Worm (Caenorhabditis elegans) whole organism, L2 larva: Measurements from ENCODE around the gene his-74.

Experiments
- aly-2 ChIP-seq: fragments of 150-350 bp; optimal IDR thresholded peaks from 2 replicates; lab custom pipeline; 2014; ENCODE audit warnings: missing biosample characterization, missing genetic modification characterization
- dmd-4 ChIP-seq: sonication (generic microtip); optimal IDR thresholded peaks from 2 replicates; lab custom pipeline; 2017; ENCODE audit warnings: missing biosample characterization, missing genetic modification characterization
- egl-27 ChIP-seq: sonication (generic microtip); optimal IDR thresholded peaks from 3 replicates; lab custom pipeline; 2017; ENCODE audit warnings: missing biosample characterization, missing genetic modification reagents, missing genetic modification characterization
- elt-3 ChIP-seq: sonication (generic microtip); optimal IDR thresholded peaks from 2 replicates; lab custom pipeline; 2017; ENCODE audit warnings: missing biosample characterization, missing genetic modification characterization
- lin-39 ChIP-seq: fragments of 150-350 bp; optimal IDR thresholded peaks from 2 replicates; lab custom pipeline; 2014; ENCODE audit warnings: missing biosample characterization, missing genetic modification reagents, missing genetic modification characterization
- nhr-11 ChIP-seq: fragments of 150-350 bp; optimal IDR thresholded peaks from 2 replicates; lab custom pipeline; 2014; ENCODE audit warnings: missing biosample characterization, missing genetic modification characterization
- nhr-12 ChIP-seq: fragments of 150-350 bp; optimal IDR thresholded peaks from 2 replicates; lab custom pipeline; 2014; ENCODE audit warnings: missing biosample characterization, missing genetic modification characterization
- nhr-237 ChIP-seq: fragments of 150-350 bp; optimal IDR thresholded peaks from 2 replicates; lab custom pipeline; 2014; ENCODE audit warnings: missing biosample characterization, missing genetic modification characterization
- nhr-25 ChIP-seq: fragments of 150-350 bp; sonication (generic microtip); optimal IDR thresholded peaks from 3 replicates; lab custom pipeline; 2014; ENCODE audit warnings: missing biosample characterization, missing genetic modification characterization
- nhr-77 ChIP-seq: fragments of 150-350 bp; optimal IDR thresholded peaks from 2 replicates; lab custom pipeline; 2014; ENCODE audit warnings: missing biosample characterization, missing genetic modification characterization
- unc-39 ChIP-seq: fragments of 150-350 bp; optimal IDR thresholded peaks from 2 replicates; lab custom pipeline; 2014; ENCODE audit warnings: missing biosample characterization, missing genetic modification characterization
- unc-62 ChIP-seq: fragments of 150-350 bp; optimal IDR thresholded peaks from 2 replicates; lab custom pipeline; 2014; ENCODE audit warnings: missing biosample characterization, missing genetic modification reagents, missing genetic modification characterization
- ztf-11 ChIP-seq: sonication (generic microtip); optimal IDR thresholded peaks from 2 replicates; lab custom pipeline; 2017; ENCODE audit warnings: missing biosample characterization, missing genetic modification characterization
- ztf-4 ChIP-seq: fragments of 150-350 bp; optimal IDR thresholded peaks from 2 replicates; lab custom pipeline; 2014; ENCODE audit warnings: missing biosample characterization, missing genetic modification characterization

- no peak for TF ChIP-seq nhr-11 (tag; lab: Kevin White, UChicago)
- TF ChIP-seq unc-62 (GFP tag; lab: Kevin White, UChicago), result no peak
- TF ChIP-seq nhr-12 (tag; lab: Kevin White, UChicago), result no peak
- TF ChIP-seq unc-39 (tag; lab: Kevin White, UChicago), result no peak
- TF ChIP-seq ztf-4 (tag; lab: Kevin White, UChicago), result no peak
- TF ChIP-seq ztf-11 (tag; lab: Kevin White, UChicago), result no peak
- no peak for TF ChIP-seq dmd-4 (tag; lab: Kevin White, UChicago)
- no peak for TF ChIP-seq elt-3 (tag; lab: Kevin White, UChicago)
- TF ChIP-seq nhr-77, result no peak
- no peak for TF ChIP-seq lin-39 (tag; lab: Kevin White, UChicago)
- no peak for TF ChIP-seq nhr-237 (tag; lab: Kevin White, UChicago)
- TF ChIP-seq nhr-25 (tag; lab: Kevin White, UChicago), result no peak
- no peak for TF ChIP-seq aly-2
- no peak for TF ChIP-seq egl-27 (tag; lab: Kevin White, UChicago)
These were observed 41.5 kb upstream of the his-74 start for ce11 chrV:12701613-12702012.
